Fruit fly (Drosophila melanogaster) whole organism, embryonic: ENCODE results near the gene LysRS.
A peak's percentile ranks its signal among the peaks of the same experiment; 100 is the strongest.

Experiments
- Adf1 ChIP-seq: fragments of 200-800 bp; sonication (Bioruptor generic); IDR thresholded peaks from 2 replicates; pipeline ENCODE4 v1.3.6; 2022; ENCODE audit warnings: missing biosample characterization, missing genetic modification characterization
- Atf-2 ChIP-seq: fragments of 200-800 bp; sonication (Bioruptor generic); optimal IDR thresholded peaks from 2 replicates; lab custom pipeline; 2016; ENCODE audit warnings: missing biosample characterization, missing genetic modification characterization
- Atf3 ChIP-seq: fragments of 200-800 bp; sonication (Bioruptor generic); optimal IDR thresholded peaks from 3 replicates; lab custom pipeline; 2016; ENCODE audit warnings: missing biosample characterization, missing genetic modification characterization
- Awh ChIP-seq: fragments of 200-800 bp; sonication (Bioruptor generic); IDR thresholded peaks from 2 replicates; pipeline ENCODE4, ENCODE4 v1.3.6; 2022; ENCODE audit warnings: missing biosample characterization, missing genetic modification characterization
- Bdp1 ChIP-seq: fragments of 200-800 bp; sonication (Bioruptor generic); optimal IDR thresholded peaks from 3 replicates; lab custom pipeline; 2016; ENCODE audit warnings: missing biosample characterization, missing genetic modification characterization
- CG14050 ChIP-seq: fragments of 200-800 bp; sonication (Bioruptor generic); IDR thresholded peaks from 3 replicates; pipeline ENCODE4 v1.3.6; 2022; ENCODE audit warnings: missing biosample characterization, missing genetic modification characterization
- CG1529 ChIP-seq: fragments of 200-800 bp; sonication (Bioruptor generic); optimal IDR thresholded peaks from 3 replicates; lab custom pipeline; 2018; ENCODE audit warnings: missing biosample characterization, missing genetic modification characterization
- CG16815 ChIP-seq: fragments of 200-800 bp; sonication (Bioruptor generic); optimal IDR thresholded peaks from 3 replicates; lab custom pipeline; 2017; ENCODE audit warnings: missing biosample characterization, mild to moderate bottlenecking, missing genetic modification characterization
- CG17568 ChIP-seq: fragments of 200-800 bp; sonication (Bioruptor generic); optimal IDR thresholded peaks from 2 replicates; lab custom pipeline; 2018; ENCODE audit warnings: missing biosample characterization, mild to moderate bottlenecking, missing genetic modification characterization, moderate library complexity
- CG1792 ChIP-seq: fragments of 200-800 bp; sonication (Bioruptor generic); optimal IDR thresholded peaks from 2 replicates; lab custom pipeline; 2016; ENCODE audit warnings: missing biosample characterization, missing genetic modification characterization
- CG2889 ChIP-seq: fragments of 200-800 bp; sonication (Bioruptor generic); IDR thresholded peaks from 3 replicates; pipeline ENCODE4 v1.3.6; 2022; ENCODE audit warnings: missing biosample characterization, missing genetic modification characterization
- CG31441 ChIP-seq: fragments of 200-800 bp; sonication (Bioruptor generic); IDR thresholded peaks from 2 replicates; pipeline ENCODE4 v1.3.6; 2022; ENCODE audit warnings: missing biosample characterization, missing genetic modification characterization
- CG3163 ChIP-seq: fragments of 200-800 bp; sonication (Bioruptor generic); optimal IDR thresholded peaks from 3 replicates; lab custom pipeline; 2016; ENCODE audit warnings: missing biosample characterization, missing genetic modification characterization
- CG33213 ChIP-seq: fragments of 200-800 bp; sonication (Bioruptor generic); optimal IDR thresholded peaks from 3 replicates; lab custom pipeline; 2016; ENCODE audit warnings: missing biosample characterization, missing genetic modification characterization
- CG34422 ChIP-seq: fragments of 200-800 bp; sonication (Bioruptor generic); IDR thresholded peaks from 3 replicates; pipeline ENCODE4 v1.3.6; 2022; ENCODE audit warnings: missing biosample characterization, missing genetic modification characterization
- CG3838 ChIP-seq: fragments of 200-800 bp; sonication (Bioruptor generic); optimal IDR thresholded peaks from 3 replicates; lab custom pipeline; 2016; ENCODE audit warnings: missing biosample characterization, missing genetic modification characterization
- CG3995 ChIP-seq: fragments of 200-800 bp; sonication (Bioruptor generic); optimal IDR thresholded peaks from 3 replicates; lab custom pipeline; 2016; ENCODE audit warnings: missing biosample characterization, missing genetic modification characterization
- CG4360 ChIP-seq: fragments of 200-800 bp; sonication (Bioruptor generic); IDR thresholded peaks from 2 replicates; pipeline ENCODE4 v1.3.6; 2022; ENCODE audit warnings: missing biosample characterization, missing genetic modification characterization
- CG6254 ChIP-seq: fragments of 200-800 bp; sonication (Bioruptor generic); optimal IDR thresholded peaks from 3 replicates; lab custom pipeline; 2017; ENCODE audit warnings: mild to moderate bottlenecking, missing biosample characterization, missing genetic modification reagents, missing genetic modification characterization
- CG7928 ChIP-seq: fragments of 200-800 bp; sonication (Bioruptor generic); optimal IDR thresholded peaks from 2 replicates; lab custom pipeline; 2017; ENCODE audit warnings: missing biosample characterization, mild to moderate bottlenecking, missing genetic modification characterization
- CG8290 ChIP-seq, 3 experiments: fragments of 200-800 bp; sonication (Bioruptor generic); optimal IDR thresholded peaks; 2 replicates each; lab custom pipeline; 2016 to 2019; ENCODE audit warnings: missing biosample characterization in 3 of 3, missing genetic modification characterization in 3 of 3, mild to moderate bottlenecking in 2 of 3, moderate library complexity in 1 of 3
- CG8944 ChIP-seq: fragments of 200-800 bp; sonication (Bioruptor generic); optimal IDR thresholded peaks from 3 replicates; lab custom pipeline; 2016; ENCODE audit warnings: missing biosample characterization, missing genetic modification characterization
- Dip2 ChIP-seq: fragments of 200-800 bp; sonication (Bioruptor generic); IDR thresholded peaks from 2 replicates; pipeline ENCODE4 v1.3.6; 2022; ENCODE audit warnings: missing biosample characterization, missing genetic modification characterization
- Hmx ChIP-seq: fragments of 200-800 bp; sonication (Bioruptor generic); optimal IDR thresholded peaks from 2 replicates; lab custom pipeline; 2016; ENCODE audit warnings: missing biosample characterization, missing genetic modification characterization
- Kr ChIP-seq: fragments of 200-800 bp; sonication (Bioruptor generic); optimal IDR thresholded peaks from 2 replicates; lab custom pipeline; 2017; ENCODE audit warnings: missing biosample characterization, mild to moderate bottlenecking, missing genetic modification characterization
- MTF-1 ChIP-seq: fragments of 200-800 bp; sonication (Bioruptor generic); optimal IDR thresholded peaks from 2 replicates; lab custom pipeline; 2018; ENCODE audit warnings: missing biosample characterization, mild to moderate bottlenecking, missing genetic modification characterization, borderline replicate concordance
- NC2β ChIP-seq: fragments of 200-800 bp; sonication (Bioruptor generic); optimal IDR thresholded peaks from 2 replicates; lab custom pipeline; 2016; ENCODE audit warnings: missing biosample characterization, missing genetic modification characterization
- Scr ChIP-seq: fragments of 200-800 bp; sonication (Bioruptor generic); IDR thresholded peaks from 2 replicates; pipeline ENCODE4 v1.3.6; 2022; ENCODE audit warnings: missing biosample characterization, missing genetic modification characterization; ENCODE audit not compliant: partially characterized antibody
- Sox102F ChIP-seq: fragments of 200-800 bp; sonication (Bioruptor generic); optimal IDR thresholded peaks from 2 replicates; lab custom pipeline; 2018; ENCODE audit warnings: missing biosample characterization, mild to moderate bottlenecking, missing genetic modification characterization, moderate library complexity
- TFAM ChIP-seq: fragments of 200-800 bp; sonication (Bioruptor generic); optimal IDR thresholded peaks from 2 replicates; lab custom pipeline; 2017; ENCODE audit warnings: missing biosample characterization, missing genetic modification characterization, inconsistent platforms
- YL-1 ChIP-seq: fragments of 200-800 bp; sonication (Bioruptor generic); optimal IDR thresholded peaks from 3 replicates; lab custom pipeline; 2017; ENCODE audit warnings: missing biosample characterization, mild to moderate bottlenecking, missing genetic modification characterization
- bigmax ChIP-seq: fragments of 200-800 bp; sonication (Bioruptor generic); optimal IDR thresholded peaks from 2 replicates; lab custom pipeline; 2018; ENCODE audit warnings: missing biosample characterization, mild to moderate bottlenecking, missing genetic modification characterization
- chn ChIP-seq: fragments of 200-800 bp; sonication (Bioruptor generic); optimal IDR thresholded peaks from 2 replicates; lab custom pipeline; 2016; ENCODE audit warnings: missing biosample characterization, missing genetic modification characterization
- dan ChIP-seq: fragments of 200-800 bp; sonication (Bioruptor generic); IDR thresholded peaks from 2 replicates; pipeline ENCODE4 v1.3.6; 2022; ENCODE audit warnings: missing biosample characterization, missing genetic modification characterization
- dimm ChIP-seq: fragments of 200-800 bp; sonication (Bioruptor generic); IDR thresholded peaks from 2 replicates; pipeline ENCODE4 v1.3.6; 2022; ENCODE audit warnings: missing biosample characterization, missing genetic modification characterization
- dpn ChIP-seq, 2 experiments: fragments of 200-800 bp; sonication (Bioruptor generic); optimal IDR thresholded peaks; 3 replicates each; lab custom pipeline; 2016; ENCODE audit warnings: missing biosample characterization in 2 of 2, missing genetic modification characterization in 2 of 2
- fd64A ChIP-seq: fragments of 200-800 bp; sonication (Bioruptor generic); optimal IDR thresholded peaks from 3 replicates; lab custom pipeline; 2018; ENCODE audit warnings: missing biosample characterization, mild to moderate bottlenecking, missing genetic modification characterization
- gfzf ChIP-seq: fragments of 200-800 bp; sonication (Bioruptor generic); optimal IDR thresholded peaks from 2 replicates; lab custom pipeline; 2016; ENCODE audit warnings: missing biosample characterization, mild to moderate bottlenecking, missing genetic modification characterization, moderate library complexity
- hb ChIP-seq: fragments of 200-800 bp; sonication (Bioruptor generic); IDR thresholded peaks from 3 replicates; pipeline ENCODE4 v1.3.6; 2022; ENCODE audit warnings: missing biosample characterization, missing genetic modification characterization; ENCODE audit not compliant: partially characterized antibody
- hkb ChIP-seq, 2 experiments: fragments of 200-800 bp in 1 of 2; fragments of >200 bp in 1 of 2; sonication (Bioruptor generic) in 1 of 2; IDR thresholded peaks in 1 of 2; optimal IDR thresholded peaks in 1 of 2; 2 replicates each; pipeline versions ENCODE4 v1.3.6 to Lab custom; 2017 to 2022; ENCODE audit warnings: missing biosample characterization in 1 of 2, missing genetic modification characterization in 1 of 2
- mirr ChIP-seq: fragments of 200-800 bp; sonication (Bioruptor generic); optimal IDR thresholded peaks from 3 replicates; lab custom pipeline; 2018; ENCODE audit warnings: missing biosample characterization, mild to moderate bottlenecking, missing genetic modification characterization
- nerfin-2 ChIP-seq: fragments of 200-800 bp; sonication (Bioruptor generic); IDR thresholded peaks from 2 replicates; pipeline ENCODE4 v1.3.6; 2022; ENCODE audit warnings: missing biosample characterization, missing genetic modification characterization; ENCODE audit not compliant: partially characterized antibody
- nmo ChIP-seq: fragments of 200-800 bp; sonication (Bioruptor generic); optimal IDR thresholded peaks from 2 replicates; lab custom pipeline; 2018; ENCODE audit warnings: missing biosample characterization, mild to moderate bottlenecking, missing genetic modification characterization, moderate library complexity
- pfk ChIP-seq: fragments of 200-800 bp; sonication (Bioruptor generic); optimal IDR thresholded peaks from 2 replicates; lab custom pipeline; 2018; ENCODE audit warnings: missing biosample characterization, mild to moderate bottlenecking, missing genetic modification characterization, moderate library complexity
- pzg ChIP-seq: fragments of 200-800 bp; sonication (Bioruptor generic); optimal IDR thresholded peaks from 3 replicates; lab custom pipeline; 2018; ENCODE audit warnings: missing biosample characterization, mild to moderate bottlenecking, missing genetic modification characterization, moderate library complexity
- salm ChIP-seq: fragments of 200-800 bp; sonication (Bioruptor generic); optimal IDR thresholded peaks from 2 replicates; lab custom pipeline; 2018; ENCODE audit warnings: missing biosample characterization, mild to moderate bottlenecking, missing genetic modification characterization
- so ChIP-seq: fragments of 200-800 bp; sonication (Bioruptor generic); IDR thresholded peaks from 3 replicates; pipeline ENCODE4 v1.3.6; 2022; ENCODE audit warnings: missing biosample characterization, missing genetic modification characterization
- ttk ChIP-seq: fragments of 200-800 bp; sonication (Bioruptor generic); IDR thresholded peaks from 2 replicates; pipeline ENCODE4 v2.1.2; 2022; ENCODE audit warnings: missing biosample characterization, missing genetic modification characterization
- vvl ChIP-seq: fragments of 200-800 bp; sonication (Bioruptor generic); IDR thresholded peaks from 2 replicates; pipeline ENCODE4 v1.3.6; 2022; ENCODE audit warnings: missing biosample characterization, missing genetic modification characterization
- yki ChIP-seq: fragments of >200 bp; optimal IDR thresholded peaks from 3 replicates; lab custom pipeline; 2018

Gene LysRS

dm6 chrX:9640690-9641149, 32.0 kb upstream of the LysRS start (continued):
- TF ChIP-seq dimm (peak; percentile 67), Adf1 (peak; percentile 78), bigmax (GFP tag; lab: Kevin White, UChicago) (peak; percentile 74), CG2889 (GFP tag; lab: Robert Waterston, UW) (peak; percentile 90), hb (GFP tag; lab: Robert Waterston, UW) (no peak), salm (peak; percentile 97), CG3163 (no peak), CG16815 (GFP tag; lab: Kevin White, UChicago) (peak; percentile 51), CG1792 (GFP tag; lab: Kevin White, UChicago) (peak; percentile 93), vvl (GFP tag; lab: Robert Waterston, UW) (peak; percentile 98), CG14050 (peak; percentile 96), Bdp1 (peak; percentile 86), dan (no peak), CG4360 (peak; percentile 79), CG1529 (peak; percentile 88), Atf3 (GFP tag; lab: Kevin White, UChicago) (peak; percentile 81), Sox102F (GFP tag; lab: Kevin White, UChicago) (peak; percentile 97), MTF-1 (GFP tag; lab: Kevin White, UChicago) (peak; percentile 94), CG17568 (peak; percentile 97), dpn (GFP tag; optimal IDR thresholded peaks at IDR 0.05; lab: Kevin White, UChicago) (peak; percentile 94 to 96), pfk (peak; percentile 76), gfzf (GFP tag; lab: Kevin White, UChicago) (peak; percentile 14), hkb (optimal IDR thresholded peaks at IDR 0.05; lab: Kevin White, UChicago) (no peak), hkb (GFP tag; IDR thresholded peaks at IDR 0.05; lab: Robert Waterston, UW) (peak; percentile 99), CG8290 (GFP tag; optimal IDR thresholded peaks at IDR 0.05; lab: Kevin White, UChicago) (peak; percentile 77), CG8290 (tag; optimal IDR thresholded peaks at IDR 0.05; lab: Kevin White, UChicago) (peak; percentile 70 to 99), CG34422 (GFP tag; lab: Robert Waterston, UW) (peak; percentile 95), mirr (GFP tag; lab: Kevin White, UChicago) (peak; percentile 100), CG3838 (GFP tag; lab: Kevin White, UChicago) (peak; percentile 81), pzg (peak; percentile 32), chn (GFP tag; lab: Kevin White, UChicago) (peak; percentile 91), YL-1 (GFP tag; lab: Kevin White, UChicago) (peak; percentile 85), Awh (GFP tag; lab: Robert Waterston, UW) (peak; percentile 95), CG3995 (GFP tag; lab: Kevin White, UChicago) (peak; percentile 81), Atf-2 (GFP tag; lab: Kevin White, UChicago) (peak; percentile 88), NC2β (GFP tag; lab: Kevin White, UChicago) (peak; percentile 86), so (peak; percentile 98), Hmx (GFP tag; lab: Kevin White, UChicago) (peak; percentile 91), TFAM (GFP tag; lab: Kevin White, UChicago) (peak; percentile 80), fd64A (GFP tag; lab: Kevin White, UChicago) (peak; percentile 96), ttk (GFP tag; lab: Robert Waterston, UW) (peak; percentile 91), yki (lab: Kevin White, UChicago) (no peak), Scr (no peak), nmo (GFP tag; lab: Kevin White, UChicago) (peak; percentile 96), CG33213 (GFP tag; lab: Kevin White, UChicago) (peak; percentile 95), CG7928 (peak; percentile 82), CG8944 (peak; percentile 82), Dip2 (GFP tag; lab: Robert Waterston, UW) (peak; percentile 18; the same call in 1 of the 2 replicates), nerfin-2 (GFP tag; lab: Robert Waterston, UW) (no peak), Kr (GFP tag; lab: Kevin White, UChicago) (no peak), CG31441 (GFP tag; lab: Robert Waterston, UW) (peak; percentile 94), CG6254 (GFP tag; lab: Kevin White, UChicago) (peak; percentile 92)
